Worm (Caenorhabditis elegans) whole organism, L1 larva: ENCODE data around the gene T09E8.4.

Source experiments
- C16A3.4 ChIP-seq: fragments of 150-350 bp; optimal IDR thresholded peaks from 2 replicates; lab custom pipeline; 2014; ENCODE audit warnings: missing biosample characterization, missing genetic modification characterization
- F16B12.6 ChIP-seq: fragments of 150-350 bp; optimal IDR thresholded peaks from 2 replicates; lab custom pipeline; 2014; ENCODE audit warnings: missing biosample characterization, missing genetic modification characterization
- blmp-1 ChIP-seq: fragments of 150-350 bp; optimal IDR thresholded peaks from 2 replicates; lab custom pipeline; 2014; ENCODE audit warnings: missing biosample characterization, missing genetic modification characterization
- ceh-8 ChIP-seq: fragments of 200-800 bp; sonication (Bioruptor generic); optimal IDR thresholded peaks from 2 replicates; lab custom pipeline; 2018; ENCODE audit warnings: mild to moderate bottlenecking, missing genetic modification characterization, moderate library complexity, missing compliant biosample characterization
- ceh-90 ChIP-seq: sonication (generic microtip); optimal IDR thresholded peaks from 2 replicates; lab custom pipeline; 2016; ENCODE audit warnings: missing genetic modification characterization, missing compliant biosample characterization
- dsc-1 ChIP-seq: sonication (generic microtip); optimal IDR thresholded peaks from 2 replicates; lab custom pipeline; 2016; ENCODE audit warnings: mild to moderate bottlenecking, missing genetic modification characterization, missing compliant biosample characterization
- efl-1 ChIP-seq, 4 experiments: fragments of 150-350 bp; optimal IDR thresholded peaks in 3 of 4; peaks in 1 of 4; 1 replicate in 1 of 4; 2 replicates in 3 of 4; lab custom pipeline; 2014; ENCODE audit warnings: missing biosample characterization in 2 of 4, missing genetic modification characterization in 2 of 4, missing genetic modification reagents in 2 of 4
- efl-3 ChIP-seq: fragments of 200-800 bp; sonication (Bioruptor generic); optimal IDR thresholded peaks from 2 replicates; lab custom pipeline; 2018; ENCODE audit warnings: mild to moderate bottlenecking, missing genetic modification characterization, missing compliant biosample characterization
- egl-13 ChIP-seq: sonication (generic microtip); optimal IDR thresholded peaks from 2 replicates; lab custom pipeline; 2016; ENCODE audit warnings: missing genotype, missing genetic modification reagents, missing genetic modification characterization, missing compliant biosample characterization
- egl-27 ChIP-seq, 2 experiments: fragments of 150-350 bp in 1 of 2; sonication (generic microtip); optimal IDR thresholded peaks; 3 replicates each; lab custom pipeline; 2017 to 2018; ENCODE audit warnings: missing biosample characterization in 2 of 2, missing genetic modification characterization in 2 of 2, missing genetic modification reagents in 2 of 2
- elt-2 ChIP-seq: sonication (generic microtip); optimal IDR thresholded peaks from 2 replicates; lab custom pipeline; 2016; ENCODE audit warnings: missing genetic modification characterization, mild to moderate bottlenecking, inconsistent platforms, missing compliant biosample characterization, missing genetic modification reagents
- elt-3 ChIP-seq, 6 experiments: fragments of 150-350 bp in 1 of 6; sonication (generic microtip); optimal IDR thresholded peaks; 2 replicates each; lab custom pipeline; 2017 to 2018; ENCODE audit warnings: missing biosample characterization in 6 of 6, missing genetic modification characterization in 6 of 6, inconsistent platforms in 1 of 6
- fkh-4 ChIP-seq: sonication (generic microtip); optimal IDR thresholded peaks from 2 replicates; lab custom pipeline; 2016; ENCODE audit warnings: missing compliant biosample characterization, missing genetic modification characterization, borderline replicate concordance
- hlh-4 ChIP-seq: sonication (generic microtip); optimal IDR thresholded peaks from 2 replicates; lab custom pipeline; 2016; ENCODE audit warnings: mild to moderate bottlenecking, missing genetic modification characterization, missing compliant biosample characterization
- lin-13 ChIP-seq: fragments of 150-350 bp; optimal IDR thresholded peaks from 2 replicates; lab custom pipeline; 2014; ENCODE audit warnings: missing biosample characterization, missing genetic modification reagents, missing genetic modification characterization
- lin-14 ChIP-seq: fragments of 200-800 bp; sonication (Bioruptor generic); optimal IDR thresholded peaks from 2 replicates; lab custom pipeline; 2018; ENCODE audit warnings: mild to moderate bottlenecking, missing genetic modification characterization, moderate library complexity, missing compliant biosample characterization
- lin-15B ChIP-seq: fragments of 150-350 bp; sonication (generic microtip); optimal IDR thresholded peaks from 3 replicates; lab custom pipeline; 2014; ENCODE audit warnings: missing biosample characterization, missing genetic modification characterization
- lin-35 ChIP-seq, 2 experiments: fragments of 150-350 bp; optimal IDR thresholded peaks; 2 replicates each; lab custom pipeline; 2014; ENCODE audit warnings: missing biosample characterization in 2 of 2, missing genetic modification characterization in 2 of 2, missing genetic modification reagents in 2 of 2
- mdl-1 ChIP-seq, 2 experiments: fragments of 150-350 bp; optimal IDR thresholded peaks; 2 replicates each; lab custom pipeline; 2014 to 2017; ENCODE audit warnings: missing biosample characterization in 2 of 2, missing genetic modification characterization in 2 of 2, inconsistent platforms in 1 of 2
- mep-1 ChIP-seq: fragments of 150-350 bp; optimal IDR thresholded peaks from 2 replicates; lab custom pipeline; 2014; ENCODE audit warnings: missing biosample characterization, missing genetic modification characterization
- nhr-11 ChIP-seq: fragments of 150-350 bp; optimal IDR thresholded peaks from 2 replicates; lab custom pipeline; 2014; ENCODE audit warnings: missing biosample characterization, missing genetic modification characterization
- nhr-19 ChIP-seq: fragments of 200-800 bp; sonication (Bioruptor generic); conservative IDR thresholded peaks from 2 replicates; pipeline ENCODE4 v1.3.6; 2022; ENCODE audit warnings: missing genetic modification characterization, missing compliant biosample characterization
- nhr-71 ChIP-seq: sonication (generic microtip); optimal IDR thresholded peaks from 2 replicates; lab custom pipeline; 2016; ENCODE audit warnings: mild to moderate bottlenecking, missing genetic modification characterization, moderate library complexity, missing compliant biosample characterization
- nhr-85 ChIP-seq: sonication (generic microtip); peaks from one replicate; lab custom pipeline; 2016; ENCODE audit warnings: missing genetic modification characterization, inconsistent platforms, missing compliant biosample characterization
- nhr-90 ChIP-seq: sonication (generic microtip); optimal IDR thresholded peaks from 2 replicates; lab custom pipeline; 2016; ENCODE audit warnings: mild to moderate bottlenecking, missing genetic modification characterization, missing compliant biosample characterization; ENCODE audit not compliant: poor library complexity
- pag-3 ChIP-seq: sonication (generic microtip); optimal IDR thresholded peaks from 2 replicates; lab custom pipeline; 2017; ENCODE audit warnings: missing genetic modification characterization, mild to moderate bottlenecking, missing compliant biosample characterization, antibody characterized with exemption, borderline replicate concordance; ENCODE audit not compliant: insufficient read depth
- pax-3 ChIP-seq: fragments of 200-800 bp; sonication (Bioruptor generic); optimal IDR thresholded peaks from 2 replicates; lab custom pipeline; 2018; ENCODE audit warnings: mild to moderate bottlenecking, missing genetic modification characterization, moderate library complexity, missing compliant biosample characterization
- pqm-1 ChIP-seq: sonication (generic microtip); optimal IDR thresholded peaks from 3 replicates; lab custom pipeline; 2017; ENCODE audit warnings: missing biosample characterization, missing genetic modification characterization
- skn-1 ChIP-seq: fragments of 150-350 bp; optimal IDR thresholded peaks from 2 replicates; lab custom pipeline; 2014; ENCODE audit warnings: missing biosample characterization, missing genetic modification characterization
- snpc-4 ChIP-seq: fragments of 150-350 bp; optimal IDR thresholded peaks from 2 replicates; lab custom pipeline; 2014; ENCODE audit warnings: missing biosample characterization, missing genetic modification characterization
- snu-23 ChIP-seq: sonication (generic microtip); optimal IDR thresholded peaks from 2 replicates; lab custom pipeline; 2016; ENCODE audit warnings: missing genetic modification characterization, missing compliant biosample characterization
- sup-37 ChIP-seq: fragments of 200-800 bp; sonication (Bioruptor generic); optimal IDR thresholded peaks from 2 replicates; lab custom pipeline; 2018; ENCODE audit warnings: mild to moderate bottlenecking, missing genetic modification characterization, missing compliant biosample characterization
- unc-98 ChIP-seq: fragments of 200-800 bp; sonication (Bioruptor generic); IDR thresholded peaks from 2 replicates; pipeline ENCODE4 v1.3.6; 2022; ENCODE audit warnings: missing genetic modification characterization, missing compliant biosample characterization
- xbp-1 ChIP-seq: sonication (generic microtip); optimal IDR thresholded peaks from 2 replicates; lab custom pipeline; 2016; ENCODE audit warnings: missing genetic modification characterization, missing compliant biosample characterization
- ztf-11 ChIP-seq, 2 experiments: sonication (generic microtip); optimal IDR thresholded peaks; 2 replicates each; lab custom pipeline; 2016 to 2017; ENCODE audit warnings: missing genetic modification characterization in 2 of 2, missing biosample characterization in 1 of 2, missing compliant biosample characterization in 1 of 2

The T09E8.4 gene

DNA sequence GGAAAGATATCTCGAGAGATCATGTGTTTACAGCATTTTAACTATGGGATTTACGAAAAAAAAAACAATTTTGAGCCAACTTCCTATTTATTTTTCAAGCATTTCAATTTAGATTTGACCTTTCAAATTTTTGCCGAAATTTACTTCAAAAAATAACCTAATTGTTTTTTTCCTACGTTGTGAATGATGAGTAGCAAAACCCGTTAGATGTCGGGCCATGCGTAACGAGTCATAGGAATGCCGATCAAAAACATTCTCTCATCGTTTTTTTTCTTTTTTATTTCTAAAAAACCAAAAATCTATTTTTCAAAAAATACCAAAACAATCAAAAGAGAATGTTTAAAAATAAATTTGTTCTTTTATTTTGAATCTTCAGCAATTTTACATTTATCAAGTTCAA is 21.2 kb downstream of the T09E8.4 start:
- TF ChIP-seq nhr-85 (tag; lab: Kevin White, UChicago) (peak; percentile 73), snpc-4 (tag; lab: Kevin White, UChicago) (peak; percentile 96), efl-3 (GFP tag; lab: Kevin White, UChicago) (no peak), egl-13 (tag; lab: Kevin White, UChicago) (no peak), ztf-11 (tag; optimal IDR thresholded peaks at IDR 0.05; lab: Kevin White, UChicago) (no peak), elt-2 (tag; lab: Kevin White, UChicago) (peak; percentile 14), nhr-19 (GFP tag; lab: Robert Waterston, UW) (peak; percentile 26), snu-23 (GFP tag; lab: Kevin White, UChicago) (peak; percentile 25), sup-37 (GFP tag; lab: Kevin White, UChicago) (no peak), efl-1 (optimal IDR thresholded peaks at IDR 0.05; lab: Kevin White, UChicago) (peak in 1 of 2 experiments; percentile 2), efl-1 (GFP tag; optimal IDR thresholded peaks at IDR 0.05 in 1 of 2; lab: Kevin White, UChicago) (no peak), nhr-90 (tag; lab: Kevin White, UChicago) (peak; percentile 43)
- TF ChIP-seq, all 84 proteins: peak for 7

DNA sequence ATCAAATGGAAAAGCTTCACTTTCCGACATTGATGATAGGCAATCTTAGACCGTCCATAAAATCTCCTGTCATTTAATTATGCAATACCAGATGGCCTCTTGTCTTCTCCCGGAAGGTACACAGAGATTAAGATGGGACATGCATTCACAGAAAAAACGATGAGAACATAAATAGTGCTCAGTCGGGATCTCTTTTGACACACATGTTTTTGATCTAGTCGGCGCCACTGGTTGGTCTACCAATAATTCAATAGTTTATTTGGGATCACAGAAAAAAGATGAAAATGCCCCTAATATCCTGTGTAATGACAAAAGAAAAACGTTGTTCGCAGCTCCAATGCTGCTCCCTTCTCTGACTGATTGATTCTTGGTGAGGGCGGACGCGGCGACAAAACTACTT is 23.0 kb downstream of the T09E8.4 start:
- TF ChIP-seq fkh-4 (tag; lab: Kevin White, UChicago) (peak; percentile 56), ceh-8 (GFP tag; lab: Kevin White, UChicago) (no peak), nhr-11 (tag; lab: Kevin White, UChicago) (no peak), pax-3 (tag; lab: Kevin White, UChicago) (no peak), pqm-1 (tag; lab: Kevin White, UChicago) (no peak), lin-14 (GFP tag; lab: Kevin White, UChicago) (peak; percentile 38), elt-2 (tag; lab: Kevin White, UChicago) (no peak), dsc-1 (tag; lab: Kevin White, UChicago) (peak; percentile 89), elt-3 (tag; optimal IDR thresholded peaks at IDR 0.05; lab: Kevin White, UChicago) (no peak), skn-1 (tag; lab: Kevin White, UChicago) (no peak), pag-3 (tag; lab: Kevin White, UChicago) (no peak), lin-35 (GFP tag; optimal IDR thresholded peaks at IDR 0.05; lab: Kevin White, UChicago) (no peak), egl-13 (tag; lab: Kevin White, UChicago) (no peak), nhr-71 (tag; lab: Kevin White, UChicago) (no peak), lin-13 (GFP tag; lab: Kevin White, UChicago) (no peak), ceh-90 (tag; lab: Kevin White, UChicago) (no peak), F16B12.6 (tag; lab: Kevin White, UChicago) (no peak), nhr-19 (GFP tag; lab: Robert Waterston, UW) (no peak), egl-27 (tag; optimal IDR thresholded peaks at IDR 0.05; lab: Kevin White, UChicago) (no peak), lin-15B (tag; lab: Kevin White, UChicago) (no peak), mep-1 (tag; lab: Kevin White, UChicago) (no peak)

DNA sequence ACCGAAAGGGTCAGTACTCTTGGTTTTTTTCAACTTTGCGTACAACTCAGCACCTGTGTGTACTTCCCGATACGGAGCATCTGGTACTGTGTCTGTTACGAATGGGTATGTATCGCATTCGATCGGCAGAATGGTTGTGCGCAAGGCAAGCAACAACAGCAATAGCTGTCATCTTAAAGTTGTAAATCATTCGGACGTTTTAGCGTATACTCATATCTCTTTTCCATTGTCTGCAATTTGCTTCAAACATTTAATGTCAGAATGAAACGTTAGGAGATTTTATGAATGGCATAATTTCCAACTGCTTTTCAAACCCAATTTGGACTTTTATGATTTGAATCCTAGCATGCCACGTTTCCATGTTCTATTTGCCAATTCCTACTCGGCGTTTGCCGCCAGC is 27.0 kb downstream of the T09E8.4 start:
- TF ChIP-seq efl-1 (optimal IDR thresholded peaks at IDR 0.05; lab: Kevin White, UChicago) (no peak), efl-1 (GFP tag; optimal IDR thresholded peaks at IDR 0.05 in 1 of 2; lab: Kevin White, UChicago) (peak in 1 of 2 experiments; percentile 68), blmp-1 (no peak), C16A3.4 (tag; lab: Kevin White, UChicago) (no peak), snu-23 (GFP tag; lab: Kevin White, UChicago) (no peak)

DNA sequence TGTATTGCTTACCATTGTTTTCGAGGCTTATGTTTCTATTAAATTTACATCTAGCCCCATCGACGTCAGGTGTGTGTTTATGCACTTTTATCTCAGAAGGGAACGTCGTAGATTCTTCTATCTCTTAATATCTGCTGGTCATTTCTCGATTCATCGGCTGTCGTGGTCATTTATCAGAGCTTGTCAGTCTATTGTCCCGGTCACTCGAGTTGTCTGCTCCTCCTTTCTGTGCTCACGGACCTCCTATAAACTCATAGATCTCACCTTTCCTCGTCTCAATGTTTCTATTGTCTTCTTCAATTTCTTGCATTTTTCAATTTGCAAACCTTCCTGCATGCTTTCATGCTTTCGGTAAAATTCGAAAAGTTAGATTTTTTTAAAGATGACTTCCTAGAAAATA is 29.8 kb downstream of the T09E8.4 start:
- TF ChIP-seq hlh-4 (tag; lab: Kevin White, UChicago) (no peak), lin-35 (GFP tag; optimal IDR thresholded peaks at IDR 0.05; lab: Kevin White, UChicago) (no peak), mep-1 (tag; lab: Kevin White, UChicago) (no peak), elt-3 (tag; optimal IDR thresholded peaks at IDR 0.05; lab: Kevin White, UChicago) (no peak), pqm-1 (tag; lab: Kevin White, UChicago) (no peak), nhr-90 (tag; lab: Kevin White, UChicago) (no peak), unc-98 (no peak), mdl-1 (tag; optimal IDR thresholded peaks at IDR 0.05; lab: Kevin White, UChicago) (no peak), sup-37 (GFP tag; lab: Kevin White, UChicago) (no peak), xbp-1 (tag; lab: Kevin White, UChicago) (no peak), blmp-1 (no peak)
